Fruit fly (Drosophila melanogaster): Measurements from ENCODE around the gene CG1628.

DNA sequence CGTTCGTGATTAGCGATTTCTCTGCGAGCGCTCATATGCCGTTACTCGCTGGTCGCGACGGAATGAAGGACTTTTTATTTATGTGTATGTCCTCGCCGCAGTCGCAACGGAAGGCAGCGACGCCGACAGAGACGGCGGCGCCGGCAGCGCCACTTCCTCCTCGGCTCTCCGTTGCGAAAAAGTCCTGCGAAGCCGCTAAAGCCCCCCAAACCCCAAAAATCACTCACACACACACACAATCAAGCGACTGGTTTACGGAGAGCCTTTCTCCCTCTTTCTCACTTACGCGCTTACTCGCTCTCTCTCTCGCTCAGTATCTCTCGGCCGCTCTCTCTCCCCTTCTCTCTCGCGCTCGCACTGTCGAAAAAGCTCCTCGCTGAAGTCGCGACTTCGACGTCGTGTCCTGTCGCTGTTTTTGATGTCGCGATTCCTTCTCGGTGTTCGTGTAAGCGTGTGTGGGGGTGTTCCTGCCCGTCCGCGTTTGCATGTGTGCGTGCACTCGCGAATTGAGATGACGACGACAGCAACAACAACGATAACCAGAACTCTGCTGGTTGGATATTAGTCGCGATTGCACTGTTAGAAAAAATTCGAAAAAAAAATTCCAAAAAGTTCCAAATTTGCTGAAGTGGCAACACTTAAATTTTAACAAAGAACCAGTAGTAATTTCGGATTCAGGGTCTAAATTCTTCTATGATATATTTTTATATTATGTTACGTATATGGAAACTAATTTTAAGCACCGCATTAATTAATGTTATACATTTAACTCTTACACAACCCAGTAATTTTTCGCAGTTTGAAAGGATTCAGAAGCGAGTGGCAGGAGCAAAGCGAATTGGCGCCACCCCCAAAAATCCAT lies 17.9 kb upstream of the CG1628 start, which contains the start of gene CG43347:
- TF ChIP-seq Dll (optimal IDR thresholded peaks at IDR 0.05) (no peak), pan (optimal IDR thresholded peaks at IDR 0.05) (no peak), usp (GFP tag; optimal IDR thresholded peaks at IDR 0.05) (no peak), CG8478 (optimal IDR thresholded peaks at IDR 0.05) (no peak), EcR (GFP tag; optimal IDR thresholded peaks at IDR 0.05) (no peak), psq (optimal IDR thresholded peaks at IDR 0.05) (no peak)

All from whole organism.